Worm (Caenorhabditis elegans): ENCODE results near the gene ZC13.2.

DNA sequence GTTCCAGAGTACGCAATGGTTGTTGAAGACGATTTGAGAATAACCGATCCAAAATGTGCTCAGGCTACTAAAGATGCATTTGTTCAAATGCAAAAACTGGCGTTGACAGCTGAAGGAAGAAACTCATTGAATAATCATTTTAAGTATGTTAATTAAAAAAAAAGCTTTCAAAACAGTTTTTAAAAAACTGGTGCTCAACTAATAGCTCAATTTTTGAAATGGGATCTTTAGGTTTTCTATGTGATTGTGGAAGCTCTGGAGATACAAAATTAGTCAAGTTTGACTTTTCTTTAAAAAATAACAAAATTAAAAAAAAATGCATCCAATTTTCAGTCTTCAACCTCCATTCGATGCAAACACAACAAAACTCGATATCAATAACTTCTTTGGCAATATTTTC lies 6.8 kb upstream of the ZC13.2 start:
- TF ChIP-seq hmg-4 (GFP tag; optimal IDR thresholded peaks at IDR 0.05) (no peak), sea-1 (GFP tag; conservative IDR thresholded peaks at IDR 0.05) (no peak), ama-1 (optimal IDR thresholded peaks at IDR 0.05) (no peak), ceh-36 (tag; optimal IDR thresholded peaks at IDR 0.05) (no peak), F13C5.2 (tag; optimal IDR thresholded peaks at IDR 0.05) (no peak), ets-7 (tag; optimal IDR thresholded peaks at IDR 0.05) (no peak), aly-1 (tag; optimal IDR thresholded peaks at IDR 0.05) (no peak), flt-1 (GFP tag; IDR thresholded peaks at IDR 0.05) (no peak), tbx-37 (GFP tag; conservative IDR thresholded peaks at IDR 0.05) (no peak), pes-1 (GFP tag; IDR thresholded peaks at IDR 0.05) (no peak), ceh-13 (GFP tag; optimal IDR thresholded peaks at IDR 0.05) (no peak), hmbx-1 (tag; optimal IDR thresholded peaks at IDR 0.05) (no peak), scrt-1 (GFP tag; IDR thresholded peaks at IDR 0.05) (no peak), tbx-11 (GFP tag; IDR thresholded peaks at IDR 0.05) (no peak)

All from whole organism, early embryonic.